Fruit fly (Drosophila melanogaster): ENCODE measurements around the gene Hel89B.

Gene Hel89B

dm6 chr3R:16004015-16004414, 30.9 kb downstream of the Hel89B start (continued):
- TF ChIP-seq tio (GFP tag; optimal IDR thresholded peaks at IDR 0.05): no peak
- TF ChIP-seq CG1529 (GFP tag; optimal IDR thresholded peaks at IDR 0.05): no peak
- no peak for TF ChIP-seq dimm (GFP tag; IDR thresholded peaks at IDR 0.05)
- TF ChIP-seq bab2 (GFP tag; optimal IDR thresholded peaks at IDR 0.05): no peak
- no peak for TF ChIP-seq CG11696 (GFP tag; IDR thresholded peaks at IDR 0.05)
- TF ChIP-seq pum (GFP tag; optimal IDR thresholded peaks at IDR 0.05): no peak
- no peak for TF ChIP-seq yki (optimal IDR thresholded peaks at IDR 0.05)
- no peak for TF ChIP-seq vvl (GFP tag; IDR thresholded peaks at IDR 0.05)
- no peak for TF ChIP-seq CG7786 (GFP tag; optimal IDR thresholded peaks at IDR 0.05)
- TF ChIP-seq CG31365 (tag; optimal IDR thresholded peaks at IDR 0.05): no peak
- TF ChIP-seq CG7987 (GFP tag; optimal IDR thresholded peaks at IDR 0.05): no peak
- TF ChIP-seq hb (GFP tag; IDR thresholded peaks at IDR 0.05; ENCODE audit: partially characterized antibody): no peak
- TF ChIP-seq mld (GFP tag; IDR thresholded peaks at IDR 0.05; ENCODE audit: partially characterized antibody): no peak
- TF ChIP-seq CG33557 (GFP tag; optimal IDR thresholded peaks at IDR 0.05): peak; percentile 8
- TF ChIP-seq D19B (GFP tag; optimal IDR thresholded peaks at IDR 0.05): no peak
- TF ChIP-seq CG11093 (GFP tag; IDR thresholded peaks at IDR 0.05): no peak
- TF ChIP-seq CkIIα-i1 (GFP tag; IDR thresholded peaks at IDR 0.05): no peak
- no peak for TF ChIP-seq Ptx1 (GFP tag; IDR thresholded peaks at IDR 0.05)
- TF ChIP-seq CG9797 (GFP tag; optimal IDR thresholded peaks at IDR 0.05): no peak
- no peak for TF ChIP-seq CG9215 (GFP tag; IDR thresholded peaks at IDR 0.05)
- TF ChIP-seq her (GFP tag; optimal IDR thresholded peaks at IDR 0.05): no peak
- TF ChIP-seq Bteb2 (GFP tag; optimal IDR thresholded peaks at IDR 0.05): no peak
- TF ChIP-seq NC2α (GFP tag; optimal IDR thresholded peaks at IDR 0.05): no peak
- no peak for TF ChIP-seq CG17912 (GFP tag; optimal IDR thresholded peaks at IDR 0.05)
- no peak for TF ChIP-seq NFAT (GFP tag; IDR thresholded peaks at IDR 0.05)
- no peak for TF ChIP-seq trh (GFP tag; optimal IDR thresholded peaks at IDR 0.05)
- TF ChIP-seq Ada2b (GFP tag; IDR thresholded peaks at IDR 0.05): no peak
- no peak for TF ChIP-seq Spps (tag; optimal IDR thresholded peaks at IDR 0.05)
- TF ChIP-seq chm (GFP tag; IDR thresholded peaks at IDR 0.05): no peak
- TF ChIP-seq chinmo (GFP tag; IDR thresholded peaks at IDR 0.05; ENCODE audit: partially characterized antibody): peak; percentile 43; the same call in 2 of the 4 replicates
- TF ChIP-seq CG30020 (tag; optimal IDR thresholded peaks at IDR 0.05): no peak
- no peak for TF ChIP-seq CG5180 (GFP tag; optimal IDR thresholded peaks at IDR 0.05)
- TF ChIP-seq CG31388 (GFP tag; optimal IDR thresholded peaks at IDR 0.05): no peak
- no peak for TF ChIP-seq CG14441 (GFP tag; IDR thresholded peaks at IDR 0.05)
- TF ChIP-seq CG12236 (GFP tag; optimal IDR thresholded peaks at IDR 0.05): no peak
- TF ChIP-seq pita (GFP tag; optimal IDR thresholded peaks at IDR 0.05): no peak
- no peak for TF ChIP-seq Trl (optimal IDR thresholded peaks at IDR 0.05)
- no peak for TF ChIP-seq Trl (GFP tag; optimal IDR thresholded peaks at IDR 0.05)
- no peak for TF ChIP-seq Nf-YA (GFP tag; IDR thresholded peaks at IDR 0.05)
- no peak for TF ChIP-seq tap (tag; optimal IDR thresholded peaks at IDR 0.05)
- peak; percentile 70 for TF ChIP-seq ato (GFP tag; IDR thresholded peaks at IDR 0.05; ENCODE audit: partially characterized antibody)
- no peak for TF ChIP-seq Oaz (GFP tag; IDR thresholded peaks at IDR 0.05)
- no peak for TF ChIP-seq CG8924 (tag; optimal IDR thresholded peaks at IDR 0.05)
- no peak for TF ChIP-seq CG1647 (GFP tag; optimal IDR thresholded peaks at IDR 0.05)
- TF ChIP-seq fd64A (GFP tag; optimal IDR thresholded peaks at IDR 0.05): no peak
- TF ChIP-seq grau (tag; optimal IDR thresholded peaks at IDR 0.05): peak; percentile 3
- no peak for TF ChIP-seq CG2129 (GFP tag; IDR thresholded peaks at IDR 0.05; ENCODE audit: partially characterized antibody)
- TF ChIP-seq Taf1 (GFP tag; IDR thresholded peaks at IDR 0.05): no peak
- TF ChIP-seq phol (tag; optimal IDR thresholded peaks at IDR 0.05): peak; percentile 6
- TF ChIP-seq CG7963 (GFP tag; IDR thresholded peaks at IDR 0.05; ENCODE audit: partially characterized antibody): peak; percentile 48; the same call in 1 of the 3 replicates
- TF ChIP-seq disco-r (GFP tag; optimal IDR thresholded peaks at IDR 0.05): no peak
- TF ChIP-seq Hsf (GFP tag; optimal IDR thresholded peaks at IDR 0.05): no peak
- TF ChIP-seq Nf-YC (tag; optimal IDR thresholded peaks at IDR 0.05): no peak
